Worm (Caenorhabditis elegans) whole organism, mixed stage, embryonic: ENCODE measurements around the gene ced-6.

Source experiments
- bed-3 ChIP-seq: fragments of 200-800 bp; sonication (Bioruptor generic); optimal IDR thresholded peaks from 3 replicates; lab custom pipeline; 2018; ENCODE audit warnings: mild to moderate bottlenecking, missing genetic modification characterization, moderate library complexity, missing compliant biosample characterization
- blmp-1 ChIP-seq: fragments of 150-350 bp; optimal IDR thresholded peaks from 2 replicates; lab custom pipeline; 2014; ENCODE audit warnings: missing biosample characterization, missing genetic modification characterization
- ceh-43 ChIP-seq: fragments of 200-800 bp; sonication (Bioruptor generic); optimal IDR thresholded peaks from 2 replicates; lab custom pipeline; 2018; ENCODE audit warnings: mild to moderate bottlenecking, missing genetic modification characterization, moderate library complexity, missing compliant biosample characterization
- ces-1 ChIP-seq: fragments of 150-350 bp; optimal IDR thresholded peaks from 2 replicates; lab custom pipeline; 2014; ENCODE audit warnings: missing biosample characterization, missing genetic modification reagents, missing genetic modification characterization
- drap-1 ChIP-seq: fragments of 200-800 bp; sonication (Bioruptor generic); optimal IDR thresholded peaks from 3 replicates; lab custom pipeline; 2018; ENCODE audit warnings: mild to moderate bottlenecking, missing genetic modification characterization, missing compliant biosample characterization
- elt-1 ChIP-seq: sonication (generic microtip); optimal IDR thresholded peaks from 2 replicates; lab custom pipeline; 2017; ENCODE audit warnings: missing genetic modification characterization, mild to moderate bottlenecking, missing compliant biosample characterization, antibody characterized with exemption, moderate library complexity, borderline replicate concordance; ENCODE audit not compliant: insufficient read depth
- elt-3 ChIP-seq: fragments of 150-350 bp; optimal IDR thresholded peaks from 2 replicates; lab custom pipeline; 2014; ENCODE audit warnings: missing biosample characterization, missing genetic modification characterization
- flh-1 ChIP-seq: fragments of 200-800 bp; sonication (Bioruptor generic); optimal IDR thresholded peaks from 2 replicates; lab custom pipeline; 2018; ENCODE audit warnings: mild to moderate bottlenecking, missing genetic modification characterization, moderate library complexity, missing compliant biosample characterization
- ham-2 ChIP-seq: fragments of 200-800 bp; sonication (Bioruptor generic); optimal IDR thresholded peaks from 2 replicates; lab custom pipeline; 2018; ENCODE audit warnings: mild to moderate bottlenecking, missing genetic modification characterization, missing compliant biosample characterization
- hlh-1 ChIP-seq: fragments of 150-350 bp; optimal IDR thresholded peaks from 2 replicates; lab custom pipeline; 2014; ENCODE audit warnings: missing biosample characterization, missing genetic modification reagents, missing genetic modification characterization
- lin-13 ChIP-seq: fragments of 150-350 bp; optimal IDR thresholded peaks from 2 replicates; lab custom pipeline; 2014; ENCODE audit warnings: missing biosample characterization, missing genetic modification characterization
- lin-32 ChIP-seq: fragments of 200-800 bp; sonication (Bioruptor generic); optimal IDR thresholded peaks from 2 replicates; lab custom pipeline; 2018; ENCODE audit warnings: mild to moderate bottlenecking, missing genetic modification characterization, missing compliant biosample characterization
- lsy-2 ChIP-seq: fragments of 150-350 bp; optimal IDR thresholded peaks from 2 replicates; lab custom pipeline; 2014; ENCODE audit warnings: missing biosample characterization, missing genetic modification characterization
- mab-5 ChIP-seq: fragments of 150-350 bp; optimal IDR thresholded peaks from 2 replicates; lab custom pipeline; 2014; ENCODE audit warnings: missing biosample characterization, missing genetic modification characterization
- mls-2 ChIP-seq: sonication (generic microtip); optimal IDR thresholded peaks from 2 replicates; lab custom pipeline; 2016; ENCODE audit warnings: mild to moderate bottlenecking, missing genetic modification characterization, moderate library complexity, missing compliant biosample characterization
- nhr-12 ChIP-seq: fragments of 150-350 bp; optimal IDR thresholded peaks from 2 replicates; lab custom pipeline; 2014; ENCODE audit warnings: missing biosample characterization, missing genetic modification characterization
- nhr-2 ChIP-seq: fragments of 150-350 bp; optimal IDR thresholded peaks from 2 replicates; lab custom pipeline; 2014; ENCODE audit warnings: missing biosample characterization, missing genetic modification characterization
- nhr-237 ChIP-seq: fragments of 150-350 bp; optimal IDR thresholded peaks from 2 replicates; lab custom pipeline; 2014; ENCODE audit warnings: missing biosample characterization, missing genetic modification characterization
- nhr-28 ChIP-seq: fragments of 150-350 bp; optimal IDR thresholded peaks from 2 replicates; lab custom pipeline; 2014; ENCODE audit warnings: missing biosample characterization, missing genetic modification characterization
- pha-4 ChIP-seq: fragments of 150-350 bp; optimal IDR thresholded peaks from 2 replicates; lab custom pipeline; 2018; ENCODE audit warnings: missing biosample characterization, missing genetic modification reagents, missing genetic modification characterization
- sem-2 ChIP-seq: fragments of 200-800 bp; sonication (Bioruptor generic); optimal IDR thresholded peaks from 2 replicates; lab custom pipeline; 2018; ENCODE audit warnings: mild to moderate bottlenecking, missing genetic modification characterization, missing compliant biosample characterization
- snpc-4 ChIP-seq: fragments of 150-350 bp; optimal IDR thresholded peaks from 2 replicates; lab custom pipeline; 2014; ENCODE audit warnings: missing biosample characterization, missing genetic modification characterization
- sptf-1 ChIP-seq: sonication (generic microtip); optimal IDR thresholded peaks from 2 replicates; lab custom pipeline; 2017; ENCODE audit warnings: mild to moderate bottlenecking, missing genetic modification characterization, moderate library complexity, missing compliant biosample characterization
- unc-39 ChIP-seq: fragments of 150-350 bp; optimal IDR thresholded peaks from 2 replicates; lab custom pipeline; 2014; ENCODE audit warnings: missing biosample characterization, missing genetic modification characterization
- unc-62 ChIP-seq: fragments of 150-350 bp; optimal IDR thresholded peaks from 2 replicates; lab custom pipeline; 2014; ENCODE audit warnings: missing biosample characterization, missing genetic modification reagents, missing genetic modification characterization
- zip-8 ChIP-seq: fragments of 150-350 bp; optimal IDR thresholded peaks from 2 replicates; lab custom pipeline; 2014; ENCODE audit warnings: missing biosample characterization, missing genetic modification characterization
- ztf-11 ChIP-seq: fragments of 150-350 bp; optimal IDR thresholded peaks from 2 replicates; lab custom pipeline; 2014; ENCODE audit warnings: missing biosample characterization, missing genetic modification characterization

Gene ced-6

DNA sequence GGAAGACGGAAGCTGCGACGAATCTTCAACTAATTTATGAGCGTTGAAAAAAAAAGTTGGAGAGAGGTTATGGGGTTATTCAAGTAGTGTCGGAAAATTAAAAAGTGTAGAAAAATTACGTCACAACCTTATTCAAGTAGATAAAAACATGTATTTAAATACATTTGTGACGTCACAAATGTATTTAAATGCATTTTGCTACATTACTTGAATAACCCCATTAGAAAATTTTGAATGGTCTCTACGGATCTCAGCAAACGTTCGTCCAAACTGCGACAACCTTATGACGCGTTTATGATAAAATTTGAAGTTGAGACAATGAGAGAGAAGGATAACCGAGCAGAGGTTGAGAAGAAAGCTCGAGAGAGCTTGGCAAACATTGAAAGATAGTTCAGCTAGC, 32.0 kb downstream of the ced-6 start:
- TF ChIP-seq zip-8 (tag; lab: Kevin White, UChicago): peak; percentile 90

DNA sequence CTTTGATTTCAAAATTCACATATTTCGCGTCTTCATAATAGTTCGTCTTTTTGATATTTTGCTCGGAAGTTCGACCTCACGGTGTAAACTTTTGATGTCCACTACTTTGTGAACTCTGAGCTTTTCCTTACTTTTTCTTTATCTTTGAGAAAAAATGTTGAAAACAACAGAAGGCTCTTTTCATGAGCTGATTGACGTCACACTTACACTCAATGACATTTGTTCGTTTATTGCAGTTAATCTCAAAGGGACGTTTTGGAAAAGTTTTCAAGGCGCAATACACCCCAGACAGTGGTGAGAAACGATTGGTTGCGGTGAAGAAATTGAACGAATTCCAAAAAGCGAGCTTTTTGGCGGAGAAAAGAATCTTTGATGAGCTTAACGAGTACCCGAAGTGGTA, 33.7 kb downstream of the ced-6 start:
- TF ChIP-seq snpc-4 (tag; lab: Kevin White, UChicago) (no peak), lsy-2 (tag; lab: Kevin White, UChicago) (no peak), sptf-1 (no peak), nhr-28 (tag; lab: Kevin White, UChicago) (no peak), nhr-12 (tag; lab: Kevin White, UChicago) (no peak), sem-2 (no peak), nhr-237 (no peak), lin-32 (GFP tag; lab: Kevin White, UChicago) (no peak), nhr-2 (tag; lab: Kevin White, UChicago) (no peak), drap-1 (GFP tag; lab: Kevin White, UChicago) (no peak), mls-2 (tag; lab: Kevin White, UChicago) (no peak), ztf-11 (tag; lab: Kevin White, UChicago) (no peak), elt-1 (tag; lab: Kevin White, UChicago) (no peak), lin-13 (no peak), ces-1 (GFP tag; lab: Kevin White, UChicago) (no peak), ceh-43 (GFP tag; lab: Kevin White, UChicago) (no peak), pha-4 (tag; lab: Kevin White, UChicago) (no peak), elt-3 (tag; lab: Kevin White, UChicago) (no peak), zip-8 (tag; lab: Kevin White, UChicago) (no peak), blmp-1 (tag; lab: Kevin White, UChicago) (no peak)

DNA sequence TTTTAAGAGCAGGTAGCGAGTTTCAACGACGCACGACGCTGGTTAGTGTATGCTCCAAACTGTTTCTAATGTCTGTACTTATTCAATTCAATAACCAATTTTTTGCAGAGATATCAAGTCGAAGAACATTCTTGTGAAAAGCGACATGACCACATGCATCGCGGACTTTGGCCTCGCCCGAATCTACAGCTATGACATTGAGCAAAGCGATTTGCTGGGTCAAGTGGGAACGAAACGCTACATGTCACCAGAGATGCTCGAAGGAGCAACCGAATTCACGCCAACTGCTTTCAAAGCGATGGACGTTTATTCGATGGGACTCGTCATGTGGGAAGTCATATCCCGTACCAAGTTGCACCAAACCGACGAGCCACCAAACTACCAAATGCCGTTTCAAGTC, 34.8 kb downstream of the ced-6 start:
- TF ChIP-seq ces-1 (GFP tag; lab: Kevin White, UChicago): no peak
- TF ChIP-seq elt-3 (tag; lab: Kevin White, UChicago): no peak
- no peak for TF ChIP-seq mls-2 (tag; lab: Kevin White, UChicago)
- TF ChIP-seq ztf-11 (tag; lab: Kevin White, UChicago): no peak
- no peak for TF ChIP-seq lin-13
- TF ChIP-seq sptf-1: no peak
- no peak for TF ChIP-seq elt-1 (tag; lab: Kevin White, UChicago)
- TF ChIP-seq ceh-43 (GFP tag; lab: Kevin White, UChicago): no peak
- no peak for TF ChIP-seq lin-32 (GFP tag; lab: Kevin White, UChicago)
- no peak for TF ChIP-seq sem-2
- TF ChIP-seq mab-5 (tag; lab: Kevin White, UChicago): no peak
- TF ChIP-seq hlh-1 (tag; lab: Kevin White, UChicago): no peak
- no peak for TF ChIP-seq pha-4 (tag; lab: Kevin White, UChicago)
- no peak for TF ChIP-seq nhr-12 (tag; lab: Kevin White, UChicago)
- TF ChIP-seq drap-1 (GFP tag; lab: Kevin White, UChicago): no peak
- no peak for TF ChIP-seq nhr-2 (tag; lab: Kevin White, UChicago)
- no peak for TF ChIP-seq nhr-28 (tag; lab: Kevin White, UChicago)
- no peak for TF ChIP-seq unc-62 (GFP tag; lab: Kevin White, UChicago)

DNA sequence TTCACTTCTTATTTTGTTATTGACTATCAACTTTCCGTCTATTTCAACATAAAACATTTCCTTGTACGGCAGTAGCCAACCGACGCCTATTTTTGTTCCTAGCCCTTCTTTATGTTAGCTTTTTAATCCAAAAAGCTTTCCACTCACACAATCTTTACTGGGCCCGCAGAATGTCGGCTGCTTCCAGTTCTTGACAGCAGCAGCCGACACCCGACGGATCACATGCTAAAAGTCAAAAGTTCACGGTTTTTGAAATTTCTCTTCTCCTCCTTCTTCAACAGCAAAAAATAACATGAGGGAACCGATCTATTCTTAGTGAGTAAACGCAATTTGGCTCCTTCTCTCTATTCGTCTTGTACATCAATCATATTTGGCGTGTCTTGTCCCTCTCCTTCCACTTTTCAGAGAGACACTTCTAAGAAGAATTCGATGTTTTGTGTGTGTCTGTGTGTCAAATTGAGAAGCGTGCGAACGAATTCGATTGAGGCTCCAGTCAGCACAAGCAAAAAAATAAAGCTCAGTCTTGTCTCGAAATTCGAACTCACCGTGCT, 36.9 kb downstream of the ced-6 start:
- no peak for TF ChIP-seq drap-1 (GFP tag; lab: Kevin White, UChicago)
- TF ChIP-seq ces-1 (GFP tag; lab: Kevin White, UChicago): peak; percentile 88
- no peak for TF ChIP-seq sptf-1
- no peak for TF ChIP-seq lin-13
- TF ChIP-seq unc-39: no peak

- TF ChIP-seq ztf-11 (tag; lab: Kevin White, UChicago): no peak
- TF ChIP-seq sem-2: no peak
Measured at ce11 chrIII:5634509-5634908, 38.9 kb downstream of the ced-6 start.

ce11 chrIII:5635179-5635578, 39.6 kb downstream of the ced-6 start, which contains the start of gene ckk-1:
Gene ckk-1 (plus strand): TSS chrIII:5635479.
- TF ChIP-seq lin-13 (no peak), ceh-43 (GFP tag; lab: Kevin White, UChicago) (no peak), unc-39 (no peak), zip-8 (tag; lab: Kevin White, UChicago) (no peak), flh-1 (GFP tag; lab: Kevin White, UChicago) (no peak), drap-1 (GFP tag; lab: Kevin White, UChicago) (no peak), mls-2 (tag; lab: Kevin White, UChicago) (no peak), ham-2 (GFP tag; lab: Kevin White, UChicago) (no peak), sptf-1 (no peak), ces-1 (GFP tag; lab: Kevin White, UChicago) (no peak), blmp-1 (tag; lab: Kevin White, UChicago) (no peak), ztf-11 (tag; lab: Kevin White, UChicago) (no peak), bed-3 (no peak), nhr-2 (tag; lab: Kevin White, UChicago) (no peak), nhr-28 (tag; lab: Kevin White, UChicago) (no peak)
